Fruit fly (Drosophila melanogaster) whole organism, embryonic: ENCODE results near the gene JIL-1.

ENCODE experiments used
- Ada2b ChIP-seq: fragments of 200-800 bp; sonication (Bioruptor generic); IDR thresholded peaks from 2 replicates; pipeline ENCODE4 v1.3.6; 2022; ENCODE audit warnings: missing biosample characterization, missing genetic modification characterization
- CG10267 ChIP-seq: fragments of 200-800 bp; sonication (Bioruptor generic); optimal IDR thresholded peaks from 2 replicates; lab custom pipeline; 2018; ENCODE audit warnings: missing biosample characterization, mild to moderate bottlenecking, missing genetic modification characterization, moderate library complexity
- CG10431 ChIP-seq: fragments of 200-800 bp; sonication (Bioruptor generic); optimal IDR thresholded peaks from 3 replicates; lab custom pipeline; 2018; ENCODE audit warnings: missing biosample characterization, mild to moderate bottlenecking, missing genetic modification characterization
- CG10979 ChIP-seq: fragments of 200-800 bp; sonication (Bioruptor generic); optimal IDR thresholded peaks from 2 replicates; lab custom pipeline; 2018; ENCODE audit warnings: missing biosample characterization, mild to moderate bottlenecking, missing genetic modification characterization, moderate library complexity
- CG12391 ChIP-seq: fragments of 200-800 bp; sonication (Bioruptor generic); optimal IDR thresholded peaks from 3 replicates; lab custom pipeline; 2018; ENCODE audit warnings: missing biosample characterization, mild to moderate bottlenecking, missing genetic modification characterization, moderate library complexity
- CG13296 ChIP-seq: fragments of 200-800 bp; sonication (Bioruptor generic); optimal IDR thresholded peaks from 3 replicates; lab custom pipeline; 2018; ENCODE audit warnings: missing biosample characterization, mild to moderate bottlenecking, missing genetic modification characterization
- CG14710 ChIP-seq: fragments of 200-800 bp; sonication (Bioruptor generic); optimal IDR thresholded peaks from 3 replicates; lab custom pipeline; 2019; ENCODE audit warnings: missing biosample characterization, mild to moderate bottlenecking, missing genetic modification characterization, moderate library complexity
- CG15479 ChIP-seq: fragments of 200-800 bp; sonication (Bioruptor generic); optimal IDR thresholded peaks from 3 replicates; lab custom pipeline; 2019; ENCODE audit warnings: missing biosample characterization, mild to moderate bottlenecking, missing genetic modification characterization, moderate library complexity
- CG15601 ChIP-seq: fragments of 200-800 bp; sonication (Bioruptor generic); optimal IDR thresholded peaks from 3 replicates; lab custom pipeline; 2019; ENCODE audit warnings: missing biosample characterization, mild to moderate bottlenecking, missing genetic modification characterization, moderate library complexity
- CG15696 ChIP-seq: fragments of 200-800 bp; sonication (Bioruptor generic); optimal IDR thresholded peaks from 2 replicates; lab custom pipeline; 2019; ENCODE audit warnings: missing biosample characterization, mild to moderate bottlenecking, missing genetic modification characterization, moderate library complexity
- CG17829 ChIP-seq: fragments of 200-800 bp; optimal IDR thresholded peaks from 2 replicates; lab custom pipeline; 2019; ENCODE audit warnings: missing biosample characterization, mild to moderate bottlenecking, missing genetic modification characterization, moderate library complexity
- CG18262 ChIP-seq: fragments of 200-800 bp; optimal IDR thresholded peaks from 3 replicates; lab custom pipeline; 2019; ENCODE audit warnings: missing biosample characterization, mild to moderate bottlenecking, missing genetic modification characterization, moderate library complexity
- CG31441 ChIP-seq: fragments of 200-800 bp; sonication (Bioruptor generic); IDR thresholded peaks from 2 replicates; pipeline ENCODE4 v1.3.6; 2022; ENCODE audit warnings: missing biosample characterization, missing genetic modification characterization
- CG3163 ChIP-seq: fragments of 200-800 bp; sonication (Bioruptor generic); optimal IDR thresholded peaks from 3 replicates; lab custom pipeline; 2016; ENCODE audit warnings: missing biosample characterization, missing genetic modification characterization
- CG4404 ChIP-seq: fragments of 200-800 bp; sonication (Bioruptor generic); IDR thresholded peaks from 2 replicates; pipeline ENCODE4 v1.3.6; 2022; ENCODE audit warnings: missing biosample characterization, missing genetic modification characterization
- CG6689 ChIP-seq: fragments of 200-800 bp; sonication (Bioruptor generic); IDR thresholded peaks from 2 replicates; pipeline ENCODE4 v1.3.6; 2022; ENCODE audit warnings: missing biosample characterization, missing genetic modification characterization
- CG9215 ChIP-seq: fragments of 200-800 bp; sonication (Bioruptor generic); IDR thresholded peaks from 2 replicates; pipeline ENCODE4 v1.3.6; 2022; ENCODE audit warnings: missing biosample characterization, missing genetic modification characterization
- CG9437 ChIP-seq: fragments of 200-800 bp; sonication (Bioruptor generic); optimal IDR thresholded peaks from 2 replicates; lab custom pipeline; 2018; ENCODE audit warnings: missing biosample characterization, mild to moderate bottlenecking, missing genetic modification characterization
- CG9727 ChIP-seq: fragments of 200-800 bp; sonication (Bioruptor generic); optimal IDR thresholded peaks from 3 replicates; lab custom pipeline; 2017; ENCODE audit warnings: missing biosample characterization, mild to moderate bottlenecking, missing genetic modification characterization
- Drgx ChIP-seq: fragments of 200-800 bp; sonication (Bioruptor generic); IDR thresholded peaks from 2 replicates; pipeline ENCODE4 v1.3.6; 2022; ENCODE audit warnings: missing biosample characterization, missing genetic modification characterization
- E2f1 ChIP-seq: fragments of 200-800 bp; sonication (Bioruptor generic); IDR thresholded peaks from 2 replicates; pipeline ENCODE4 v1.3.6; 2022; ENCODE audit warnings: missing biosample characterization, missing genetic modification characterization
- Fer3 ChIP-seq: fragments of 200-800 bp; sonication (Bioruptor generic); optimal IDR thresholded peaks from 2 replicates; lab custom pipeline; 2018; ENCODE audit warnings: missing biosample characterization, mild to moderate bottlenecking, missing genetic modification characterization, moderate library complexity
- HmgZ ChIP-seq: fragments of 200-800 bp; sonication (Bioruptor generic); optimal IDR thresholded peaks from 2 replicates; lab custom pipeline; 2018; ENCODE audit warnings: missing biosample characterization, mild to moderate bottlenecking, missing genetic modification characterization
- Lpt ChIP-seq: fragments of >200 bp; optimal IDR thresholded peaks from 2 replicates; lab custom pipeline; 2018; ENCODE audit warnings: missing biosample characterization, missing genetic modification characterization
- Mes4 ChIP-seq: fragments of 200-800 bp; sonication (Bioruptor generic); optimal IDR thresholded peaks from 2 replicates; lab custom pipeline; 2016; ENCODE audit warnings: missing biosample characterization, missing genetic modification characterization
- NfI ChIP-seq: fragments of 200-800 bp; sonication (Bioruptor generic); optimal IDR thresholded peaks from 3 replicates; lab custom pipeline; 2018; ENCODE audit warnings: missing biosample characterization, mild to moderate bottlenecking, missing genetic modification characterization, moderate library complexity
- Pdp1 ChIP-seq, 2 experiments: fragments of 200-800 bp; sonication (Bioruptor generic); optimal IDR thresholded peaks; 3 replicates each; lab custom pipeline; 2016; ENCODE audit warnings: missing biosample characterization in 2 of 2, missing genetic modification characterization in 2 of 2, mild to moderate bottlenecking in 1 of 2, moderate library complexity in 1 of 2
- Sox102F ChIP-seq: fragments of 200-800 bp; sonication (Bioruptor generic); optimal IDR thresholded peaks from 2 replicates; lab custom pipeline; 2018; ENCODE audit warnings: missing biosample characterization, mild to moderate bottlenecking, missing genetic modification characterization, moderate library complexity
- Sry-β ChIP-seq: fragments of 200-800 bp; sonication (Bioruptor generic); optimal IDR thresholded peaks from 2 replicates; lab custom pipeline; 2018; ENCODE audit warnings: missing biosample characterization, mild to moderate bottlenecking, missing genetic modification characterization, moderate library complexity
- bsh ChIP-seq, 2 experiments: fragments of 200-800 bp; sonication (Bioruptor generic); optimal IDR thresholded peaks; 2 replicates each; lab custom pipeline; 2017 to 2018; ENCODE audit warnings: mild to moderate bottlenecking in 2 of 2, missing biosample characterization in 2 of 2, missing genetic modification characterization in 2 of 2, moderate library complexity in 1 of 2
- cg ChIP-seq: fragments of 200-800 bp; sonication (Bioruptor generic); optimal IDR thresholded peaks from 3 replicates; lab custom pipeline; 2019; ENCODE audit warnings: missing biosample characterization, mild to moderate bottlenecking, missing genetic modification characterization, moderate library complexity
- corto ChIP-seq: fragments of 200-800 bp; sonication (Bioruptor generic); optimal IDR thresholded peaks from 2 replicates; lab custom pipeline; 2016; ENCODE audit warnings: missing biosample characterization, mild to moderate bottlenecking, missing genetic modification characterization, moderate library complexity
- croc ChIP-seq: fragments of 200-800 bp; sonication (Bioruptor generic); conservative IDR thresholded peaks from 3 replicates; pipeline ENCODE4 v1.3.6; 2022; ENCODE audit warnings: missing biosample characterization, missing genetic modification characterization
- disco-r ChIP-seq: fragments of 200-800 bp; sonication (Bioruptor generic); optimal IDR thresholded peaks from 2 replicates; lab custom pipeline; 2016; ENCODE audit warnings: missing biosample characterization, missing genetic modification characterization
- gcm2 ChIP-seq: fragments of 200-800 bp; sonication (Bioruptor generic); optimal IDR thresholded peaks from 2 replicates; lab custom pipeline; 2016; ENCODE audit warnings: missing biosample characterization, missing genetic modification characterization
- gsb-n ChIP-seq: fragments of 200-800 bp; sonication (Bioruptor generic); optimal IDR thresholded peaks from 3 replicates; lab custom pipeline; 2018; ENCODE audit warnings: missing biosample characterization, mild to moderate bottlenecking, missing genetic modification characterization
- lola ChIP-seq, 3 experiments: fragments of >200 bp in 2 of 3; fragments of 200-800 bp in 1 of 3; sonication (Bioruptor generic) in 1 of 3; optimal IDR thresholded peaks; 2 replicates each; lab custom pipeline; 2017 to 2019; ENCODE audit warnings: missing biosample characterization in 3 of 3, missing genetic modification characterization in 3 of 3, mild to moderate bottlenecking in 1 of 3, moderate library complexity in 1 of 3
- nom ChIP-seq: fragments of 200-800 bp; sonication (Bioruptor generic); optimal IDR thresholded peaks from 2 replicates; lab custom pipeline; 2017; ENCODE audit warnings: missing biosample characterization, missing genetic modification characterization, mild to moderate bottlenecking, moderate library complexity, missing genetic modification reagents
- odd ChIP-seq: fragments of 200-800 bp; sonication (Bioruptor generic); optimal IDR thresholded peaks from 2 replicates; lab custom pipeline; 2017; ENCODE audit warnings: missing biosample characterization, mild to moderate bottlenecking, missing genetic modification characterization
- rib ChIP-seq: fragments of 200-800 bp; sonication (Bioruptor generic); IDR thresholded peaks from 2 replicates; pipeline ENCODE4 v1.3.6; 2022; ENCODE audit warnings: missing biosample characterization, missing genetic modification characterization
- sd ChIP-seq: fragments of 200-800 bp; sonication (Bioruptor generic); optimal IDR thresholded peaks from 3 replicates; lab custom pipeline; 2018; ENCODE audit warnings: missing biosample characterization, mild to moderate bottlenecking, missing genetic modification characterization, moderate library complexity
- sens-2 ChIP-seq: fragments of 200-800 bp; sonication (Bioruptor generic); IDR thresholded peaks from 2 replicates; pipeline ENCODE4 v1.3.6; 2022; ENCODE audit warnings: missing biosample characterization, missing genetic modification characterization
- tll ChIP-seq, 2 experiments: fragments of 200-800 bp in 1 of 2; fragments of >200 bp in 1 of 2; sonication (Bioruptor generic) in 1 of 2; optimal IDR thresholded peaks; 2 replicates each; lab custom pipeline; 2017 to 2019; ENCODE audit warnings: missing biosample characterization in 2 of 2, missing genetic modification characterization in 2 of 2, mild to moderate bottlenecking in 1 of 2, moderate library complexity in 1 of 2
- ttk ChIP-seq: fragments of 200-800 bp; sonication (Bioruptor generic); IDR thresholded peaks from 2 replicates; pipeline ENCODE4 v2.1.2; 2022; ENCODE audit warnings: missing biosample characterization, missing genetic modification characterization
- wor ChIP-seq: fragments of 200-800 bp; sonication (Bioruptor generic); IDR thresholded peaks from 2 replicates; pipeline ENCODE4 v1.3.6; 2022; ENCODE audit warnings: missing biosample characterization, missing genetic modification characterization
- yki ChIP-seq: fragments of >200 bp; optimal IDR thresholded peaks from 3 replicates; lab custom pipeline; 2018
- zfh1 ChIP-seq: fragments of 200-800 bp; sonication (Bioruptor generic); IDR thresholded peaks from 3 replicates; pipeline ENCODE4 v1.3.6; 2022; ENCODE audit warnings: missing biosample characterization, missing genetic modification characterization

Gene JIL-1

DNA sequence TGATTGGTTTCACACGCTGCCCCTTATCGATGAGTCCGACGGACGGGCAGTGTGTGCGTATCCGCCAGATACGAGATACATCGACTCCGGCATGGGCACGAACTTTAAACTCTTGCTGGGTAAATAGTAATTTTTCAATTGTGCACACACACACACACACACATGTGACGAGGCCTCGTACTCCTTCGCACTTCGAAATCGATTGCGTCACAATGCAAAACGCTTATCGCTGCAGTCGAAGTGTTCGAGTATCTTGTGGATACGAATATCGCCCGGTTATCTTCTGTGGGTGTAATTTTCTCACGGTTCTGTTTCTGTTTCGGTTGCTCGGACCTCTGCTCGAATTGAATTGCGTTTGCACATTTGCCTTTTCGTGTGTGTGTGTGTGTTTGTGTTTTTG, 58.0 kb downstream of the JIL-1 start:
- peak; percentile 33 for TF ChIP-seq cg (GFP tag; lab: Kevin White, UChicago)
- no peak for TF ChIP-seq CG9215 (GFP tag; lab: Robert Waterston, UW)
- peak in 1 of 2 experiments; percentile 72 for TF ChIP-seq Pdp1 (GFP tag; optimal IDR thresholded peaks at IDR 0.05; lab: Kevin White, UChicago)
- peak in 1 of 2 experiments; percentile 79 for TF ChIP-seq tll (GFP tag; optimal IDR thresholded peaks at IDR 0.05; lab: Kevin White, UChicago)
- TF ChIP-seq sens-2 (GFP tag; lab: Robert Waterston, UW): no peak
- no peak for TF ChIP-seq NfI
- no peak for TF ChIP-seq odd
- no peak for TF ChIP-seq E2f1 (GFP tag; lab: Robert Waterston, UW)
- no peak for TF ChIP-seq Ada2b (GFP tag; lab: Robert Waterston, UW)
- no peak for TF ChIP-seq disco-r
- TF ChIP-seq gcm2 (GFP tag; lab: Kevin White, UChicago): no peak
- peak; percentile 90 for TF ChIP-seq CG15479
- TF ChIP-seq CG10431: no peak
- no peak for TF ChIP-seq Lpt (GFP tag; lab: Kevin White, UChicago)
- no peak for TF ChIP-seq croc

DNA sequence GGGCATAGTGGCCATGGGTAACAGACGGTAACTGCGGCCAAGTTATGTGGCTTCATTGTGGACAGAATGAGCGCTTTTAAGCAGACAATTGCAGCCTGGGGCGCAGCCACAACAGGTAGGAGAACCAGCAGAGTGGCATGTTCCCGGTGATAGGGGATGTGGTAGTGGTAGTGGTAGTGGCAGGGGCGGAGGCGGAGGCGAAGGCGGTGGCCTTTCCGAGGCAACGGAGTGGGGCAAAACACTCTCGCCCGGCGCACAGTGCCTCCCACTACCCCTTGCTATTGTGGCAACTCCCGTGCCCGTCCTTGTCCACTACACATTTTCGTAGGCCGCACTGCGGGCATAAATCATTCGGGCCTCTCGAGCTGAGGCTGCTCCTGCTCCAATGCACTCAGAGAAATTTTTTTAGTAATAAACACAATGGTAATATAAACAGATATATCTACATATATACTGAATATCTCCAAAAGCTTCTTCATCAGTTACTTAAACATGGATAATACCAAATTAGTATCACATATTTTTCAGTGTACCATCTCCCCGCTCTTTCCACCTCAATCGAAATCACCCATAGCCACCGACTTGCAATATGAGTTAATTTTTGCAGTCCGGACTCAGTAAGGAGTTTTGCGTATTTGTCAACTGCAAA, 59.5 kb downstream of the JIL-1 start:
- TF ChIP-seq Drgx (peak; percentile 76), wor (GFP tag; lab: Robert Waterston, UW) (no peak), lola (GFP tag; optimal IDR thresholded peaks at IDR 0.05; lab: Kevin White, UChicago) (no peak), CG15601 (tag; lab: Kevin White, UChicago) (no peak), nom (GFP tag; lab: Kevin White, UChicago) (peak; percentile 70), Fer3 (tag; lab: Kevin White, UChicago) (no peak), corto (GFP tag; lab: Kevin White, UChicago) (peak; percentile 37), Sry-β (GFP tag; lab: Kevin White, UChicago) (no peak), ttk (GFP tag; lab: Robert Waterston, UW) (no peak), CG13296 (GFP tag; lab: Kevin White, UChicago) (no peak), bsh (GFP tag; optimal IDR thresholded peaks at IDR 0.05; lab: Kevin White, UChicago) (peak in 1 of 2 experiments; percentile 56), HmgZ (no peak), CG3163 (GFP tag; lab: Kevin White, UChicago) (no peak), CG6689 (0 out of 2 replicates have a peak, but pooled peaks have one; percentile 5)
- TF ChIP-seq, all 482 proteins: peak for 5

DNA sequence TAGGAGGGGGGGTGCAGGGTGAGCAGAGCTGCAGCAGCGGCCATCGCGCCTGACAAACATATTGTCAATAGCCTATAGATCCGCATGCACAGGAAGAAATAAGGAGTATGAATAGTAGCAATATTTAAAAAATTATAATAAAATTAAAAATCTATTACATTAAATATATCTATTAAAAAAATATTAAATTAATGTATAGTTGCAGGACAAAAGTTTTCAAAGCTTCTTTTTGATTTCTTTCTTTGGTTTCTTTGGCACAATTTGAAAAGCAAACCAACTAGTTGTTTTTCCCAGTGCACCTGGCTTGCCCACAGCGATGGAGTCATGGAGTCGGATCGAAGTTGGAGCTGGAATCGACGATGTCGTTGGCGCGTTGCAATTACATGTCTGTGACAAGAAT, 61.2 kb downstream of the JIL-1 start:
- peak in 1 of 3 experiments; percentile 44 for TF ChIP-seq lola (GFP tag; optimal IDR thresholded peaks at IDR 0.05; lab: Kevin White, UChicago)
- TF ChIP-seq CG18262 (tag; lab: Kevin White, UChicago): peak; percentile 52
- TF ChIP-seq gsb-n (tag; lab: Kevin White, UChicago): peak; percentile 42
- peak; percentile 61 for TF ChIP-seq Drgx
- TF ChIP-seq zfh1 (GFP tag; lab: Robert Waterston, UW): peak; percentile 45; the same call in 1 of the 3 replicates
- TF ChIP-seq CG31441 (GFP tag; lab: Robert Waterston, UW): peak; percentile 48
- peak; percentile 30 for TF ChIP-seq CG10267
- peak; percentile 33 for TF ChIP-seq CG17829 (tag; lab: Kevin White, UChicago)
- peak; percentile 3 for TF ChIP-seq Sox102F (GFP tag; lab: Kevin White, UChicago)
- TF ChIP-seq yki: no peak
- TF ChIP-seq CG14710: peak; percentile 24
- peak; percentile 55 for TF ChIP-seq CG10979 (tag; lab: Kevin White, UChicago)
- TF ChIP-seq CG6689: 0 out of 2 replicates have a peak, but pooled peaks have one; percentile 14
- TF ChIP-seq CG9437: no peak
- no peak for TF ChIP-seq Mes4 (GFP tag; lab: Kevin White, UChicago)
- peak; percentile 30 for TF ChIP-seq CG12391 (tag; lab: Kevin White, UChicago)
- TF ChIP-seq sd (tag; lab: Kevin White, UChicago): no peak
- TF ChIP-seq CG15696: peak; percentile 41
- TF ChIP-seq CG4404: peak; percentile 15; the same call in 1 of the 2 replicates
- TF ChIP-seq rib (GFP tag; lab: Robert Waterston, UW): no peak
- TF ChIP-seq CG9727 (GFP tag; lab: Kevin White, UChicago): peak; percentile 38
